Worm (Caenorhabditis elegans) whole organism, L2 larva: ENCODE measurements around the gene F31B9.4.

Source experiments
- F13H6.1 ChIP-seq: sonication (generic microtip); optimal IDR thresholded peaks from 2 replicates; lab custom pipeline; 2016; ENCODE audit warnings: missing genetic modification characterization, missing compliant biosample characterization
- blmp-1 ChIP-seq: sonication (generic microtip); optimal IDR thresholded peaks from 2 replicates; lab custom pipeline; 2017; ENCODE audit warnings: missing genetic modification characterization, mild to moderate bottlenecking, missing compliant biosample characterization, antibody characterized with exemption, moderate library complexity; ENCODE audit not compliant: insufficient read depth
- elt-3 ChIP-seq: sonication (generic microtip); optimal IDR thresholded peaks from 2 replicates; lab custom pipeline; 2017; ENCODE audit warnings: missing biosample characterization, missing genetic modification characterization
- mdl-1 ChIP-seq, 2 experiments: fragments of 150-350 bp in 1 of 2; sonication (generic microtip) in 1 of 2; optimal IDR thresholded peaks; 2 replicates each; lab custom pipeline; 2017; ENCODE audit warnings: missing biosample characterization in 2 of 2, missing genetic modification characterization in 2 of 2
- nhr-129 ChIP-seq: fragments of 150-350 bp; optimal IDR thresholded peaks from 2 replicates; lab custom pipeline; 2014; ENCODE audit warnings: missing biosample characterization, missing genetic modification characterization
- nhr-25 ChIP-seq: fragments of 150-350 bp; sonication (generic microtip); optimal IDR thresholded peaks from 3 replicates; lab custom pipeline; 2014; ENCODE audit warnings: missing biosample characterization, missing genetic modification characterization
- nhr-6 ChIP-seq: fragments of 150-350 bp; optimal IDR thresholded peaks from 2 replicates; lab custom pipeline; 2014; ENCODE audit warnings: missing biosample characterization, missing genetic modification characterization
- nhr-77 ChIP-seq: fragments of 150-350 bp; optimal IDR thresholded peaks from 2 replicates; lab custom pipeline; 2014; ENCODE audit warnings: missing biosample characterization, missing genetic modification characterization
- skn-1 ChIP-seq: sonication (generic microtip); optimal IDR thresholded peaks from 2 replicates; lab custom pipeline; 2017; ENCODE audit warnings: missing biosample characterization, missing genetic modification characterization
- unc-62 ChIP-seq: fragments of 150-350 bp; optimal IDR thresholded peaks from 2 replicates; lab custom pipeline; 2014; ENCODE audit warnings: missing biosample characterization, missing genetic modification reagents, missing genetic modification characterization
- zag-1 ChIP-seq: fragments of 150-350 bp; optimal IDR thresholded peaks from 2 replicates; lab custom pipeline; 2014; ENCODE audit warnings: missing biosample characterization, missing genetic modification characterization
- ztf-11 ChIP-seq: sonication (generic microtip); optimal IDR thresholded peaks from 2 replicates; lab custom pipeline; 2017; ENCODE audit warnings: missing biosample characterization, missing genetic modification characterization
- ztf-4 ChIP-seq: fragments of 150-350 bp; optimal IDR thresholded peaks from 2 replicates; lab custom pipeline; 2014; ENCODE audit warnings: missing biosample characterization, missing genetic modification characterization

- no peak for TF ChIP-seq nhr-25 (tag; lab: Kevin White, UChicago)
- no peak for TF ChIP-seq ztf-4 (tag; lab: Kevin White, UChicago)
- TF ChIP-seq nhr-129 (tag; lab: Kevin White, UChicago) = no peak
- TF ChIP-seq unc-62 (GFP tag; lab: Kevin White, UChicago) = no peak
- TF ChIP-seq mdl-1 (tag; optimal IDR thresholded peaks at IDR 0.05; lab: Kevin White, UChicago) = no peak
- no peak for TF ChIP-seq zag-1 (tag; lab: Kevin White, UChicago)
- TF ChIP-seq nhr-6 (tag; lab: Kevin White, UChicago) = no peak
- no peak for TF ChIP-seq ztf-11
- TF ChIP-seq nhr-77 (tag; lab: Kevin White, UChicago) = no peak
- TF ChIP-seq elt-3 (tag; lab: Kevin White, UChicago) = no peak
- TF ChIP-seq blmp-1 (tag; lab: Kevin White, UChicago) = no peak
- no peak for TF ChIP-seq F13H6.1 (tag; lab: Kevin White, UChicago)
- TF ChIP-seq skn-1 (tag; lab: Kevin White, UChicago) = no peak
Observed at ce11 chrX:15923440-15923839, 6.5 kb upstream of the F31B9.4 start, which contains the start of gene F31B9.3.
